Fruit fly (Drosophila melanogaster): Measurements from ENCODE around the gene Cln3.

The Cln3 gene

dm6 chr3L:17808597-17809213, 5.2 kb downstream of the Cln3 start, which contains the start of gene CG32191 (continued):
- TF ChIP-seq CG1603 (tag; optimal IDR thresholded peaks at IDR 0.05) (no peak), dmrt11E (tag; optimal IDR thresholded peaks at IDR 0.05) (no peak), CG15011 (GFP tag; optimal IDR thresholded peaks at IDR 0.05) (peak; percentile 23), CG31441 (GFP tag; IDR thresholded peaks at IDR 0.05) (no peak), bowl (GFP tag; IDR thresholded peaks at IDR 0.05) (no peak), NC2β (GFP tag; optimal IDR thresholded peaks at IDR 0.05) (no peak), insv (GFP tag; optimal IDR thresholded peaks at IDR 0.05) (no peak), HmgD (GFP tag; optimal IDR thresholded peaks at IDR 0.05) (no peak), sr (GFP tag; IDR thresholded peaks at IDR 0.05) (no peak), PHDP (tag; optimal IDR thresholded peaks at IDR 0.05) (peak; percentile 22), z (GFP tag; IDR thresholded peaks at IDR 0.05) (no peak), ham (GFP tag; IDR thresholded peaks at IDR 0.05) (no peak), Atf3 (GFP tag; optimal IDR thresholded peaks at IDR 0.05) (no peak), CG12104 (GFP tag; optimal IDR thresholded peaks at IDR 0.05) (no peak), Gsc (GFP tag; IDR thresholded peaks at IDR 0.05) (no peak), gt (GFP tag; IDR thresholded peaks at IDR 0.05) (no peak), C15 (GFP tag; IDR thresholded peaks at IDR 0.05) (no peak), D (optimal IDR thresholded peaks at IDR 0.05) (no peak), D (GFP tag; optimal IDR thresholded peaks at IDR 0.05) (no peak), CG7987 (GFP tag; optimal IDR thresholded peaks at IDR 0.05) (peak; percentile 27), ci (GFP tag; IDR thresholded peaks at IDR 0.05) (0 out of 3 replicates have a peak, but pooled peaks have one; percentile 31), CG9876 (GFP tag; optimal IDR thresholded peaks at IDR 0.05) (no peak), ssp (GFP tag; IDR thresholded peaks at IDR 0.05) (no peak), CG11456 (GFP tag; IDR thresholded peaks at IDR 0.05) (no peak), CG14050 (GFP tag; IDR thresholded peaks at IDR 0.05) (no peak), CG17359 (tag; optimal IDR thresholded peaks at IDR 0.05) (no peak), CG6854 (GFP tag; optimal IDR thresholded peaks at IDR 0.05) (peak; percentile 11), exex (tag; optimal IDR thresholded peaks at IDR 0.05) (no peak), croc (GFP tag; conservative IDR thresholded peaks at IDR 0.05) (no peak), CG30403 (GFP tag; optimal IDR thresholded peaks at IDR 0.05) (no peak), CG6689 (GFP tag; IDR thresholded peaks at IDR 0.05) (no peak), sna (GFP tag; IDR thresholded peaks at IDR 0.05; ENCODE audit: partially characterized antibody) (no peak), CG7556 (GFP tag; optimal IDR thresholded peaks at IDR 0.05) (no peak), Pdp1 (GFP tag; optimal IDR thresholded peaks at IDR 0.05) (peak in 1 of 2 experiments; percentile 93), B-H1 (GFP tag; IDR thresholded peaks at IDR 0.05) (no peak), CG8290 (GFP tag; optimal IDR thresholded peaks at IDR 0.05) (no peak), CG8290 (tag; optimal IDR thresholded peaks at IDR 0.05) (peak in 1 of 2 experiments; percentile 53), CG9437 (GFP tag; optimal IDR thresholded peaks at IDR 0.05) (peak; percentile 59), sens (GFP tag) (peak; percentile 69), tap (tag; optimal IDR thresholded peaks at IDR 0.05) (no peak), Adf1 (GFP tag; IDR thresholded peaks at IDR 0.05) (no peak), Chrac-16 (GFP tag; optimal IDR thresholded peaks at IDR 0.05) (no peak), Awh (GFP tag; IDR thresholded peaks at IDR 0.05) (no peak), run (tag; optimal IDR thresholded peaks at IDR 0.05) (no peak), CG15601 (tag; optimal IDR thresholded peaks at IDR 0.05) (no peak), Sox102F (GFP tag; optimal IDR thresholded peaks at IDR 0.05) (no peak), HLH3B (GFP tag; IDR thresholded peaks at IDR 0.05) (no peak), Dp (GFP tag; optimal IDR thresholded peaks at IDR 0.05) (no peak), CG13894 (tag; optimal IDR thresholded peaks at IDR 0.05) (no peak), CG1024 (GFP tag; IDR thresholded peaks at IDR 0.05) (no peak), CG5180 (GFP tag; optimal IDR thresholded peaks at IDR 0.05) (peak; percentile 95), aop (GFP tag; IDR thresholded peaks at IDR 0.05) (no peak)

Data from whole organism, embryonic.